Fruit fly (Drosophila melanogaster): ENCODE results near the gene naz.
A peak's percentile ranks its signal among the peaks of the same experiment; 100 is the strongest.

dm6 chr3R:18279494-18279893 lies 49.2 kb downstream of the naz start, which contains the start of gene CG7142:
- TF ChIP-seq pad (GFP tag; optimal IDR thresholded peaks at IDR 0.05): no peak
- no peak for TF ChIP-seq Hr96 (GFP tag; optimal IDR thresholded peaks at IDR 0.05)
- no peak for TF ChIP-seq CG11617 (GFP tag; optimal IDR thresholded peaks at IDR 0.05)
- TF ChIP-seq cnc (optimal IDR thresholded peaks at IDR 0.05): no peak
- no peak for TF ChIP-seq tj (GFP tag; optimal IDR thresholded peaks at IDR 0.05)
- TF ChIP-seq Mnt (GFP tag; optimal IDR thresholded peaks at IDR 0.05): peak; percentile 12
- TF ChIP-seq bab1 (GFP tag; optimal IDR thresholded peaks at IDR 0.05): no peak
- no peak for TF ChIP-seq Crg-1 (GFP tag; optimal IDR thresholded peaks at IDR 0.05)
- TF ChIP-seq CG7101 (tag; optimal IDR thresholded peaks at IDR 0.05): no peak
- no peak for TF ChIP-seq CG12768 (GFP tag; optimal IDR thresholded peaks at IDR 0.05)
- no peak for TF ChIP-seq toe (GFP tag; optimal IDR thresholded peaks at IDR 0.05)
- TF ChIP-seq Clk (GFP tag; optimal IDR thresholded peaks at IDR 0.05): no peak
- TF ChIP-seq kay (GFP tag; ENCODE audit: borderline replicate concordance): peak; percentile 34

Measured in whole organism, adult.